Worm (Caenorhabditis elegans) whole organism, L4 larva: ENCODE data around the gene best-4.

Experiments used
- ama-1 ChIP-seq: fragments of 150-350 bp; optimal IDR thresholded peaks from 2 replicates; lab custom pipeline; 2014; ENCODE audit warnings: inconsistent platforms, mixed read lengths
- dmd-8 ChIP-seq: fragments of 200-800 bp; sonication (Bioruptor generic); IDR thresholded peaks from 2 replicates; pipeline ENCODE4 v1.3.6; 2022; ENCODE audit warnings: missing genetic modification characterization, missing compliant biosample characterization
- fos-1 ChIP-seq: fragments of 150-350 bp; optimal IDR thresholded peaks from 2 replicates; lab custom pipeline; 2014; ENCODE audit warnings: missing biosample characterization, missing genetic modification characterization
- nhr-28 ChIP-seq: fragments of 150-350 bp; optimal IDR thresholded peaks from 2 replicates; lab custom pipeline; 2014; ENCODE audit warnings: missing biosample characterization, missing genetic modification characterization
- spr-1 ChIP-seq: sonication (generic microtip); optimal IDR thresholded peaks from 2 replicates; lab custom pipeline; 2016; ENCODE audit warnings: mild to moderate bottlenecking, missing genetic modification characterization, missing compliant biosample characterization
- unc-62 ChIP-seq, 3 experiments: fragments of 150-350 bp in 1 of 3; sonication (generic microtip); optimal IDR thresholded peaks in 2 of 3; peaks in 1 of 3; 1 replicate in 1 of 3; 2 replicates in 2 of 3; lab custom pipeline; 2014 to 2017; ENCODE audit warnings: missing biosample characterization in 3 of 3, missing genetic modification characterization in 3 of 3, missing genetic modification reagents in 3 of 3, missing genotype in 1 of 3

ce11 chrII:44740-45139 lies 33.1 kb upstream of the best-4 start, which contains the start of gene rpoa-49:
- TF ChIP-seq dmd-8 (GFP tag; lab: Robert Waterston, UW) = no peak
- no peak for TF ChIP-seq nhr-28 (tag; lab: Kevin White, UChicago)
- TF ChIP-seq spr-1 (tag; lab: Kevin White, UChicago) = no peak
- TF ChIP-seq unc-62 (GFP tag; optimal IDR thresholded peaks at IDR 0.05 in 1 of 2; lab: Kevin White, UChicago) = no peak
- no peak for TF ChIP-seq unc-62 (tag; optimal IDR thresholded peaks at IDR 0.05; lab: Kevin White, UChicago)
- TF ChIP-seq fos-1 (tag; lab: Kevin White, UChicago) = no peak
- TF ChIP-seq ama-1 = peak; percentile 4
